Worm (Caenorhabditis elegans) whole organism, L1 larva: ENCODE results near the gene F25B5.5.

ENCODE experiments used
- ama-1 ChIP-seq: fragments of 150-350 bp; optimal IDR thresholded peaks from 2 replicates; lab custom pipeline; 2014
- ceh-63 ChIP-seq: fragments of 200-800 bp; sonication (Bioruptor generic); optimal IDR thresholded peaks from 2 replicates; lab custom pipeline; 2018; ENCODE audit warnings: mild to moderate bottlenecking, missing genetic modification characterization, missing compliant biosample characterization
- nhr-11 ChIP-seq: fragments of 150-350 bp; optimal IDR thresholded peaks from 2 replicates; lab custom pipeline; 2014; ENCODE audit warnings: missing biosample characterization, missing genetic modification characterization
- nhr-71 ChIP-seq: sonication (generic microtip); optimal IDR thresholded peaks from 2 replicates; lab custom pipeline; 2016; ENCODE audit warnings: mild to moderate bottlenecking, missing genetic modification characterization, moderate library complexity, missing compliant biosample characterization
- skn-1 ChIP-seq: fragments of 150-350 bp; optimal IDR thresholded peaks from 2 replicates; lab custom pipeline; 2014; ENCODE audit warnings: missing biosample characterization, missing genetic modification characterization
- snpc-4 ChIP-seq: fragments of 150-350 bp; optimal IDR thresholded peaks from 2 replicates; lab custom pipeline; 2014; ENCODE audit warnings: missing biosample characterization, missing genetic modification characterization
- sox-4 ChIP-seq: sonication (generic microtip); optimal IDR thresholded peaks from 2 replicates; lab custom pipeline; 2016; ENCODE audit warnings: missing genetic modification characterization, missing compliant biosample characterization
- unc-86 ChIP-seq: sonication (generic microtip); optimal IDR thresholded peaks from 2 replicates; lab custom pipeline; 2016; ENCODE audit warnings: missing genetic modification characterization, missing compliant biosample characterization

ce11 chrIII:5934138-5934658 is 11.7 kb downstream of the F25B5.5 start:
- TF ChIP-seq skn-1 (tag; lab: Kevin White, UChicago), result no peak
- TF ChIP-seq nhr-71 (tag; lab: Kevin White, UChicago), result no peak
- no peak for TF ChIP-seq unc-86
- no peak for TF ChIP-seq sox-4 (tag; lab: Kevin White, UChicago)
- no peak for TF ChIP-seq snpc-4 (tag; lab: Kevin White, UChicago)
- TF ChIP-seq ceh-63, result no peak
- no peak for TF ChIP-seq nhr-11 (tag; lab: Kevin White, UChicago)
- TF ChIP-seq ama-1 (lab: Kevin White, UChicago), result no peak
